Fruit fly (Drosophila melanogaster): ENCODE data around the gene CG13312.
A peak's percentile ranks its signal among the peaks of the same experiment; 100 is the strongest.

Gene CG13312

dm6 chr3L:8765969-8766538 lies 41.0 kb downstream of the CG13312 start (continued):
- TF ChIP-seq phol (tag; optimal IDR thresholded peaks at IDR 0.05): peak; percentile 98
- peak; percentile 97 for TF ChIP-seq B-H1 (GFP tag; IDR thresholded peaks at IDR 0.05)
- TF ChIP-seq CG1832 (GFP tag; optimal IDR thresholded peaks at IDR 0.05): no peak
- TF ChIP-seq CG18476 (GFP tag; optimal IDR thresholded peaks at IDR 0.05): peak; percentile 97
- peak; percentile 97 for TF ChIP-seq CG34422 (GFP tag; IDR thresholded peaks at IDR 0.05)
- peak in 1 of 2 experiments; percentile 93 for TF ChIP-seq Eip74EF (GFP tag; optimal IDR thresholded peaks at IDR 0.05)
- peak; percentile 97 for TF ChIP-seq maf-S (GFP tag; optimal IDR thresholded peaks at IDR 0.05)
- no peak for TF ChIP-seq prd (optimal IDR thresholded peaks at IDR 0.05)
- TF ChIP-seq prd (GFP tag; IDR thresholded peaks at IDR 0.05): peak; percentile 98
- TF ChIP-seq Max (GFP tag; optimal IDR thresholded peaks at IDR 0.05): peak; percentile 99
- TF ChIP-seq crp (GFP tag; optimal IDR thresholded peaks at IDR 0.05): peak; percentile 16 to 71
- TF ChIP-seq CkIIα-i1 (GFP tag; IDR thresholded peaks at IDR 0.05): 0 out of 2 replicates have a peak, but pooled peaks have one; percentile 42
- TF ChIP-seq CoRest (tag; optimal IDR thresholded peaks at IDR 0.05): peak; percentile 100
- peak; percentile 95 for TF ChIP-seq fd64A (GFP tag; optimal IDR thresholded peaks at IDR 0.05)
- TF ChIP-seq CG18011 (GFP tag; optimal IDR thresholded peaks at IDR 0.05): peak; percentile 90
- peak; percentile 98 for TF ChIP-seq grau (tag; optimal IDR thresholded peaks at IDR 0.05)
- peak; percentile 96 for TF ChIP-seq CG4328 (GFP tag; optimal IDR thresholded peaks at IDR 0.05)
- peak; percentile 51 to 78 for TF ChIP-seq insv (GFP tag; optimal IDR thresholded peaks at IDR 0.05)
- peak; percentile 99 for TF ChIP-seq CG30403 (GFP tag; optimal IDR thresholded peaks at IDR 0.05)
- TF ChIP-seq NC2β (GFP tag; optimal IDR thresholded peaks at IDR 0.05): peak; percentile 96
- peak; percentile 98 for TF ChIP-seq CG12391 (tag; optimal IDR thresholded peaks at IDR 0.05)
- TF ChIP-seq al (GFP tag; IDR thresholded peaks at IDR 0.05): peak; percentile 98
- TF ChIP-seq sd (tag; optimal IDR thresholded peaks at IDR 0.05): peak; percentile 91
- TF ChIP-seq CG18599 (GFP tag; optimal IDR thresholded peaks at IDR 0.05): peak; percentile 98
- TF ChIP-seq CG6175 (GFP tag; IDR thresholded peaks at IDR 0.05): peak; percentile 97
- TF ChIP-seq CG17568 (GFP tag; optimal IDR thresholded peaks at IDR 0.05): peak; percentile 95
- peak; percentile 100 for TF ChIP-seq CG17361 (GFP tag; IDR thresholded peaks at IDR 0.05)
- TF ChIP-seq tio (GFP tag; optimal IDR thresholded peaks at IDR 0.05): peak; percentile 99
- peak; percentile 73 for TF ChIP-seq abd-A (tag; optimal IDR thresholded peaks at IDR 0.05)
- TF ChIP-seq Lhr (GFP tag; optimal IDR thresholded peaks at IDR 0.05): peak; percentile 96
- peak; percentile 66 for TF ChIP-seq CG34376 (GFP tag; optimal IDR thresholded peaks at IDR 0.05)
- peak; percentile 94 for TF ChIP-seq CG4707 (GFP tag; optimal IDR thresholded peaks at IDR 0.05)
- TF ChIP-seq CG1024 (GFP tag; IDR thresholded peaks at IDR 0.05): peak; percentile 91
- TF ChIP-seq eve (GFP tag; optimal IDR thresholded peaks at IDR 0.05): peak; percentile 74 to 100
- TF ChIP-seq Six4 (GFP tag; optimal IDR thresholded peaks at IDR 0.05): peak; percentile 97
- peak; percentile 96 for TF ChIP-seq CG8089 (GFP tag; optimal IDR thresholded peaks at IDR 0.05)
- TF ChIP-seq CG8281 (tag; optimal IDR thresholded peaks at IDR 0.05): peak; percentile 64
- peak; percentile 61 for TF ChIP-seq p53 (GFP tag; optimal IDR thresholded peaks at IDR 0.05)
- peak; percentile 65 for TF ChIP-seq Sry-δ (GFP tag; optimal IDR thresholded peaks at IDR 0.05)
- no peak for TF ChIP-seq zen2 (GFP tag; IDR thresholded peaks at IDR 0.05; ENCODE audit: partially characterized antibody)
- TF ChIP-seq peb (GFP tag; IDR thresholded peaks at IDR 0.05): peak; percentile 97
- peak; percentile 90 for TF ChIP-seq Nf-YA (GFP tag; IDR thresholded peaks at IDR 0.05)
- TF ChIP-seq CG11696 (GFP tag; IDR thresholded peaks at IDR 0.05): peak; percentile 85
- TF ChIP-seq CG16813 (GFP tag; IDR thresholded peaks at IDR 0.05; ENCODE audit: partially characterized antibody): peak; percentile 59
- peak; percentile 97 for TF ChIP-seq danr (GFP tag; IDR thresholded peaks at IDR 0.05)
- TF ChIP-seq CG13123 (GFP tag; optimal IDR thresholded peaks at IDR 0.05): peak; percentile 96
- peak; percentile 93 for TF ChIP-seq CG15011 (GFP tag; optimal IDR thresholded peaks at IDR 0.05)
- TF ChIP-seq Adf1 (GFP tag; IDR thresholded peaks at IDR 0.05): peak; percentile 82
- TF ChIP-seq CG2199 (GFP tag; IDR thresholded peaks at IDR 0.05): peak; percentile 87
